Worm (Caenorhabditis elegans): Measurements from ENCODE around the gene F59A7.7.

The F59A7.7 gene

ce11 chrV:2022374-2022773 is 10.5 kb downstream of the F59A7.7 start, which contains the start of gene F59A7.5:
F59A7.5 (plus strand) TSS chrV:2022674.
- TF ChIP-seq zip-8 (tag; optimal IDR thresholded peaks at IDR 0.05) (no peak), ham-2 (GFP tag; optimal IDR thresholded peaks at IDR 0.05) (no peak), unc-39 (tag; optimal IDR thresholded peaks at IDR 0.05) (no peak), nhr-76 (tag; optimal IDR thresholded peaks at IDR 0.05) (no peak), sem-2 (GFP tag; optimal IDR thresholded peaks at IDR 0.05) (no peak), snpc-4 (tag; optimal IDR thresholded peaks at IDR 0.05) (no peak), hlh-1 (tag; optimal IDR thresholded peaks at IDR 0.05) (no peak), elt-1 (tag; optimal IDR thresholded peaks at IDR 0.05; ENCODE audit: borderline replicate concordance, insufficient read depth) (no peak), cnd-1 (tag; optimal IDR thresholded peaks at IDR 0.05) (no peak), ces-1 (GFP tag; optimal IDR thresholded peaks at IDR 0.05) (no peak), mab-5 (tag; optimal IDR thresholded peaks at IDR 0.05) (no peak), drap-1 (GFP tag; optimal IDR thresholded peaks at IDR 0.05) (no peak)

- TF ChIP-seq ceh-39 (tag; optimal IDR thresholded peaks at IDR 0.05) (no peak), mep-1 (tag; optimal IDR thresholded peaks at IDR 0.05) (no peak), nhr-237 (tag; optimal IDR thresholded peaks at IDR 0.05) (no peak), zip-8 (tag; optimal IDR thresholded peaks at IDR 0.05) (no peak), ceh-43 (GFP tag; optimal IDR thresholded peaks at IDR 0.05) (no peak), unc-120 (tag; optimal IDR thresholded peaks at IDR 0.05; ENCODE audit: poor library complexity, severe bottlenecking) (no peak), ham-2 (GFP tag; optimal IDR thresholded peaks at IDR 0.05) (no peak), flh-1 (GFP tag; optimal IDR thresholded peaks at IDR 0.05) (no peak), nhr-76 (tag; optimal IDR thresholded peaks at IDR 0.05) (no peak), bed-3 (GFP tag; optimal IDR thresholded peaks at IDR 0.05) (no peak), snpc-4 (tag; optimal IDR thresholded peaks at IDR 0.05) (no peak), sptf-1 (tag; optimal IDR thresholded peaks at IDR 0.05) (no peak), nhr-2 (tag; optimal IDR thresholded peaks at IDR 0.05) (no peak), ztf-11 (tag; optimal IDR thresholded peaks at IDR 0.05) (no peak), lsy-2 (tag; optimal IDR thresholded peaks at IDR 0.05) (no peak), drap-1 (GFP tag; optimal IDR thresholded peaks at IDR 0.05) (no peak), unc-39 (tag; optimal IDR thresholded peaks at IDR 0.05) (no peak), mab-5 (tag; optimal IDR thresholded peaks at IDR 0.05) (no peak), elt-1 (tag; optimal IDR thresholded peaks at IDR 0.05; ENCODE audit: borderline replicate concordance, insufficient read depth) (no peak)
These were observed 15.9 kb downstream of the F59A7.7 start, which contains the start of gene srab-13 for ce11 chrV:2027787-2028186. srab-13 (minus strand) TSS chrV:2027887.

ce11 chrV:2029877-2030276 is 18.0 kb downstream of the F59A7.7 start, which contains the start of gene F59A7.12:
F59A7.12 (plus strand) TSS chrV:2030177.
- TF ChIP-seq cnd-1 (tag; optimal IDR thresholded peaks at IDR 0.05) (no peak), ces-1 (GFP tag; optimal IDR thresholded peaks at IDR 0.05) (no peak), sem-2 (GFP tag; optimal IDR thresholded peaks at IDR 0.05) (no peak), unc-120 (tag; optimal IDR thresholded peaks at IDR 0.05; ENCODE audit: poor library complexity, severe bottlenecking) (no peak), mab-5 (tag; optimal IDR thresholded peaks at IDR 0.05) (no peak), bed-3 (GFP tag; optimal IDR thresholded peaks at IDR 0.05) (no peak), unc-39 (tag; optimal IDR thresholded peaks at IDR 0.05) (no peak), ceh-83 (GFP tag; optimal IDR thresholded peaks at IDR 0.05) (no peak), blmp-1 (tag; optimal IDR thresholded peaks at IDR 0.05) (no peak)

ce11 chrV:2030661-2031060 is 18.8 kb downstream of the F59A7.7 start:
- TF ChIP-seq cnd-1 (tag; optimal IDR thresholded peaks at IDR 0.05) (no peak), ham-2 (GFP tag; optimal IDR thresholded peaks at IDR 0.05) (no peak), unc-62 (GFP tag; optimal IDR thresholded peaks at IDR 0.05) (no peak), sem-2 (GFP tag; optimal IDR thresholded peaks at IDR 0.05) (no peak), ceh-39 (tag; optimal IDR thresholded peaks at IDR 0.05) (no peak), M03D4.4 (tag; optimal IDR thresholded peaks at IDR 0.05) (no peak), tbx-8 (GFP tag; optimal IDR thresholded peaks at IDR 0.05) (no peak)

ce11 chrV:2031454-2031853 is 19.6 kb downstream of the F59A7.7 start, which contains the start of gene hil-6:
hil-6 (minus strand) TSS chrV:2031554.
- TF ChIP-seq elt-1 (tag; optimal IDR thresholded peaks at IDR 0.05; ENCODE audit: borderline replicate concordance, insufficient read depth) (no peak), ces-1 (GFP tag; optimal IDR thresholded peaks at IDR 0.05) (no peak), unc-39 (tag; optimal IDR thresholded peaks at IDR 0.05) (no peak), ham-2 (GFP tag; optimal IDR thresholded peaks at IDR 0.05) (no peak), unc-120 (tag; optimal IDR thresholded peaks at IDR 0.05; ENCODE audit: poor library complexity, severe bottlenecking) (no peak), ceh-83 (GFP tag; optimal IDR thresholded peaks at IDR 0.05) (no peak), drap-1 (GFP tag; optimal IDR thresholded peaks at IDR 0.05) (no peak), ztf-11 (tag; optimal IDR thresholded peaks at IDR 0.05) (no peak), zip-8 (tag; optimal IDR thresholded peaks at IDR 0.05) (no peak), mab-5 (tag; optimal IDR thresholded peaks at IDR 0.05) (no peak), sptf-1 (tag; optimal IDR thresholded peaks at IDR 0.05) (no peak), nhr-28 (tag; optimal IDR thresholded peaks at IDR 0.05) (no peak), sem-2 (GFP tag; optimal IDR thresholded peaks at IDR 0.05) (no peak), lsy-2 (tag; optimal IDR thresholded peaks at IDR 0.05) (no peak), lin-32 (GFP tag; optimal IDR thresholded peaks at IDR 0.05) (no peak), cnd-1 (tag; optimal IDR thresholded peaks at IDR 0.05) (no peak), lin-13 (tag; optimal IDR thresholded peaks at IDR 0.05) (no peak), snpc-4 (tag; optimal IDR thresholded peaks at IDR 0.05) (no peak), hlh-1 (tag; optimal IDR thresholded peaks at IDR 0.05) (no peak), elt-3 (tag; optimal IDR thresholded peaks at IDR 0.05) (no peak)

Measured in whole organism, mixed stage, embryonic.